Fruit fly (Drosophila melanogaster) whole organism, larva: ENCODE measurements around the gene Exo84.

ENCODE experiments used
- noc ChIP-seq: fragments of 200-800 bp; sonication (Bioruptor generic); optimal IDR thresholded peaks from 3 replicates; lab custom pipeline; 2019; ENCODE audit warnings: missing biosample characterization, mild to moderate bottlenecking, missing genetic modification characterization, moderate library complexity

Exo84 gene

DNA sequence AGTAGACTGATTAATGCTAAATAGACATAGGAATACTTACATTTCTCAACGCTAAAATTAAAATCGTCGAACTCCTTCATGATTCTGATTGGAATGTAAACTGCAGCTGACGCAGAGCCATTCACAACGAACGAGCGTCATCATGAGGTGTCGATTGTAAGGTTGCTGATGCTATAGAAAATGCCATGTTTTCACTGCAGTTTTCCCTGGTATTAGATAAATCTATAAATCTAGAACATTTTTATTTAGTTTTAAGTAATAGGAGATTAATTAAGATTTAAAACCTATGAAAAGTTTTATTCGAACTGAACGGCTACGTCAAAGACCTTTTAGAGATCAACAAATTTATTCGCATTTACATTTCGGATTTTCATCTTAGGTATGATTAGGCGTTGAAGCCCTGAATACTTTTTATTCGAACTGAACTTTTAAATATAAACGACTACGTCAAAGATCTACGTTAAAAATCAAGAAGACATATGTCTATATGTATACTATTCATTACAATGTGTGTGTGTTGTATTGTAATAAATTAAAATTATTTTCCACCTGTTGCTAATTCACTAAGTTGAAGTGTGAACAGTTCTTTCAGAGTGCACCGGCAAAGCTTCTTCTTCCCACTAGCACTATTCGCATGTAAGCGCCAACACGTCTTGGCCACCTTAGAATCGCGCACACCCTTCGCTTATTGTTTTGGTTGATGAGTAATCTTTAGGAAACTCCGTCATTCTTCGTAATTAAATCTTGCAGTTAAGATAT is at the start of gene Exo84, which contains the start of gene Vps2:
Gene Exo84, minus strand, starts transcription at position 108 of the 759 bp plus-strand sequence.
Gene Vps2, plus strand, starts transcription at position 672 of the 759 bp plus-strand sequence.
- no peak for TF ChIP-seq noc (tag; lab: Kevin White, UChicago)

DNA sequence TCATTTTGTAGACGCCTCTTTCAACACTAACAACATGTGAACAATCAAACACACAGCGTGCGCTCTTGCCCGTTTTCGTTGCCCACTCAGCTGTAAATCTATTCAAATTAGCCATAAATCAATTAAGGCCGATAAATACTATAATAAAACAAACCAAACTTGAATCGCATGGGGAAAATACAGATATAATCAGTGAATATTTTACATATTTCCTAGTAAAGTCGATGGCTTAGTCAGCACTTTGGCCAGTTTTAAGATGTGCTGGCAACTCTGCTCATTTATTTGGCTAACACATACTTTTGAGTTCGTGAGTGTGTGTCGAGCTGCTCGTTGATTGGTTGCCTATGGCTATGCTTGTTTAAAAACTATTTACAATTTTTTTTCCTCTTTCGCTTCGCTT is 47.2 kb upstream of the Exo84 start:
- TF ChIP-seq noc (tag; lab: Kevin White, UChicago) = peak; percentile 17

DNA sequence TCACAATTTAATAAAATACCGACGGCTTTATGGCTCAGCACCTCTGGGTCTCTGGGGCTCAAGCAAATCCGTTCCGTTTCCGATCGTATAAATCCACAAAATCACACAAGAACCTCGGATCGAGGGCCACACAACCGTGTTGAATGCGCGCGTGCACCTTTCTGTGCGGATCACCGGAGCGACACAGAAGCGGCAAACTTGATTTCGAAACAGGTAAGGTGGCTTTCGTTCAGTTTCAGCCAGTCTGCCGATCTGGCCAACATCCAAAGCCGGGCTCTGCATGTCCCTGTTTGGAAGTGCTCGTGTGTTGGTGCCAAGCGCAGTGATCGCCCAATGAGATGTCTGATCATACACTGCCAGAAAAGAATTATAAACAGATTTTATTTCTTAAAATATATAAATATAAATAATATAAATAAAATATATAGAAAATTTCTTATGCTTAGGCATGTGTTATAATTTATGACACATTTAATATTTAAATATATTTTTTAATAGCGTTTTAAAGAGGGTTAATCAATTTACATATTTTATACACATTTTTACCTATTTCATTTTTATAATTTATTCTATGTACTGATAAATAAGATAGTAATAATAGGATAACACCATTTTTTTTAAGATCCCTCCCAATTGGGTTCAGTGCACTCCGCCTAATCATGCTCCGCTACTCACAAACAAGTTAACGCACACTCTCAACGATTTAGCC is 46.6 kb upstream of the Exo84 start, which contains the start of gene dysf:
Gene dysf, minus strand, starts transcription at position 210 of the 709 bp plus-strand sequence.
- peak; percentile 53 for TF ChIP-seq noc (tag; lab: Kevin White, UChicago)

DNA sequence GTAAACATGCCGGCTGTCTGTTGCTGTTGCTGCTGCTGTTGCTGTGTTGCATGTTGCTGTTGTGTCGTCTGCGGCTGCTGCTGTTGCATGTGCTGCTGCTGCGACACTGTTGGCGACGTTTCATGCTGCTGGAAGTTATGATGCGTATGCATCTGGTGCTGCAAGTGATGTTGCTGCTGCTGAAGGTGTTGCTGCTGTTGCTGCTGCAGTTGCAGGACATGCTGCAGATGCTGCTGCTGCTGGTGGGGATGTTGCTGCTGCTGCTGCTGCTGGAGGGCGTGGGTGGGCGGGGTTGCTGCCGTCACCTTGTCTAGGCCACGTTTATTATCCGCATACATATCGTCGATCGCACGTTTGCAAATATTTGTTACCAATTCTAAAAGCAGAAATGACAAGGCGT is 44.1 kb upstream of the Exo84 start:
- TF ChIP-seq noc (tag; lab: Kevin White, UChicago) = no peak

DNA sequence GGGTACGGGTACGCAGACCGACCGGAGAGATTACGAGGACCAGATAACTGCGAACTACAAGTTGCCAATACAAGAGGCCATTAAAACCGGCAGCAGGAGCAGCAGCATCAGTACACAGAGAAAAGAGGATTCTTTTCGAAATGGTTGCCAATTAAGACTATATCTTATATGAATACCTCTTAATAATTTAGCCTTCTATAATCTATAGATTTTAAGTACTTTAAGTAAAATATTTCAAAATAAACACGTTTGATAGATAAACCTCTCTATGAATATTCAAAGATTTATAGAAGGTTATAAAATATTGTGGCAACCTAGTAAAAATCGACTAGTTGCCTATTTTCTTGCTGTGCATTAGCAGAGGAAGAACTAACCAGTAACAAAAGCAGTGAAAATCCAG is 43.5 kb upstream of the Exo84 start:
- no peak for TF ChIP-seq noc (tag; lab: Kevin White, UChicago)

DNA sequence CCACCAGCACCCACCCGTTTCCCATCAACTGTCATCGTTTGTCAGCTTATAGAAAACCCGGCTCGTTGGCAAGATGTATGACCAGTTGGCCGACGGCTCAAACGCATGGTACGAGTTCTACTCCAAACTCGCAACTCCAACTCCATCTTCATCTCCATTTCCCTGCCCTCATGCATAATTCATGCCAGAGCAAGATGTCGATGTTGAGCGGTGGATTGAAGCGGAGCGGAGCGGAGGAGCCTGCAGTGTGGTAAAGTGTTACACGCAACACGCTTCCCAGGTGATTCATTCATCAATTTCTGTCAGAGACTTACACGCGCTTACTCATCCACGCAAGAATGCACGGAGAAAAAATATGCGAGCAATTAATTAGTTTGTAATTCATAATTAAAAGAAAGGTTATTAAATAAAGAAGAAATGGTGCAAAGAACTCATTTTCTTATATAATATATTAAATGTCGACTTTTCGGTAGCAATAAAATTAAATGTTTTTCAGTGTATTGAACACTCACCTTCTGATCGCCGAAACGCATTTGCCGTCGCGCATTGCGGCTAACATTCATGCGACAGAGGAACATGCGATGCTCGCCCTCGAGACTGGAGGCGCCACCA is 29.4 kb upstream of the Exo84 start:
- TF ChIP-seq noc (tag; lab: Kevin White, UChicago) = no peak

DNA sequence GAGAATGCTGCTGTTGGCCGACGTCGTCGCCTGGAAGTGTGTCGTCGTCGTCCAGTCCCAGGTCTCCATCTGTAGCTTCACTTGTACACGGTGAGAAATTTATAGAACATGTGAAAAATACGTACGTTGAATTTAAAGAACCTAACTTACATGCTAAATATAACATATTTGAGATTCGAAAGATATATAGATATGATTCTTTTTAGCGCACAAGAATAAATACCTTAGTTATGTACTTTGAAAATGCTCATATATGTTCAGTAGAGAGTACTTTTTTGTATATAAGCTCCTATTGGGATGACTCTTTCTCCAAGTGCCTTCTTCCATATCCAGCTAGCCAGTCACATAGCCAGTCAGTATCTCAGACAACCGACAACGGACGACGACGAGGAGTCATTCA is 23.2 kb upstream of the Exo84 start:
- no peak for TF ChIP-seq noc (tag; lab: Kevin White, UChicago)

DNA sequence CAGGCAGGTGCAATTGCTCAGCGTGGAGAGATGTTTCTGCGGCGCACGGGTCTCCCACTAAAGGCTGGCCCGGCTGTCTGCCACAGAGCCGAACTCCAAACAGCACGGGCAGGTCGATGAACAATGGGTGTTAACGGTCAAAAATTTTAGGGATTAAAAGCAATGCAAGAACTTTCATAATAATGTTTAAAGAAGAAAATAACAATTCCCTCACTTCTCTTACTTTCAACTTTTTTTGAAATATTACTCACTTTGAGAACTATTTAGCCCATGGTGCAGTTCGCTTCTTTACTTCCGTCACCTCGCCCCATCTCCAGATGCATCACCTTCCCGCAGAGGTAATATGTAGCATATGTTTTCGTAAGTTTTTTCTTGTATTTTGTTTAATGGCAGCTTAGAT is 20.4 kb upstream of the Exo84 start:
- no peak for TF ChIP-seq noc (tag; lab: Kevin White, UChicago)

DNA sequence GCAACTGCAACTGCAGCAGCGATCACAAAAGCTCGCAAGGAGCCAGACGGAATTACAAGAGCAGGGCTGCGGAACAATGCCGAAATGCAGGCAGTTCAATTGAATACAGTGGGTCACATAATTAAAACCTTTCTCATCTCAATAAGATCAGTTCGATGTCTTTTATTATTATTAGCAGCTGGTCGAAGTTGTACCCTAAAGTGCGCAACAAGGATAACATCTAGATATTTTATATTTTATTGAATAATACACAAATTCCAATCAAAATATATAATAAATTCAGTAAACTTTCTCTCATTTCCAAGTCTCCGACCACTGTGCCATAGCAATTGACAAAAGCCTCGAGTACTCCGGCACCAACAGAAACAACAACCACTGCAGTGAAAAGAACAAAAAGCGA is 16.1 kb upstream of the Exo84 start:
- TF ChIP-seq noc (tag; lab: Kevin White, UChicago) = no peak

DNA sequence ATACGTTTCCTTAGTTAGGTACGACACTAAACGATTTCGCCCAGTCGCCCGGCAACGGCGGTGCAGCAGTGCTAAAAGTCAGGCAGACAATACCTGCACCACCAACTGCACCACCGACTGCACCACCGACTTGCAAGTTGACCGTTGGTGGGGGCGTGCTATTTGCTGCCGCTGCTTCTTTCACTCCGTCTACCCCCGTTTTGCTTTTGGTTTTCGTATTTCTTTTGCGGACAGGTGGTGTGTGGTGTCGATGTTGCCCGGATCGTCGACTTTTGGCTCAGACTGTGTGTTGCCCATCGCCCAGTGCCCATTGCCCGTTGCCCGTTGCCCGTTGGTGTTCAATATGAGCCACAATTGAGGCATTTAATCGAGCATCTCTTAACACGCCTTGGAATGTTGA is 12.7 kb upstream of the Exo84 start:
- no peak for TF ChIP-seq noc (tag; lab: Kevin White, UChicago)

DNA sequence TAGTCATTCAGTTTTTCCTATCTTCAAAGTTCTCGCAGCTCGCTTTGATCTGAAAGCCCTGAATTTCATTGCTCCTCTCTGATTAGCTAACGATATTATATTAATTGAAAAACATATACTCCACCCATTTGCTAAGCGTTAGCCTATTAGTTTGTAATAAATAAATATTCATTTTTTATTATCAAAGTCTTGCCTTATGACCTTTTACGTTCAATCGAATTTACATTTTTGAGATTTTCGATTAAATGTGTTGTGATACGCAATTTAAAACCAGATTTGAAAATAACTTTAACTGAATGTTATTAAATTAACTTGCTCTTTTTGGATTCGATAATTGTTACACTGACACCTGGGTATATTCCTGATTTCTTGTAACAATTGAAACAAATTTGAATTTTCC is 10.9 kb upstream of the Exo84 start, which contains the start of gene CG14551:
Gene CG14551, minus strand, starts transcription at position 101 of the 400 bp plus-strand sequence.
- no peak for TF ChIP-seq noc (tag; lab: Kevin White, UChicago)

DNA sequence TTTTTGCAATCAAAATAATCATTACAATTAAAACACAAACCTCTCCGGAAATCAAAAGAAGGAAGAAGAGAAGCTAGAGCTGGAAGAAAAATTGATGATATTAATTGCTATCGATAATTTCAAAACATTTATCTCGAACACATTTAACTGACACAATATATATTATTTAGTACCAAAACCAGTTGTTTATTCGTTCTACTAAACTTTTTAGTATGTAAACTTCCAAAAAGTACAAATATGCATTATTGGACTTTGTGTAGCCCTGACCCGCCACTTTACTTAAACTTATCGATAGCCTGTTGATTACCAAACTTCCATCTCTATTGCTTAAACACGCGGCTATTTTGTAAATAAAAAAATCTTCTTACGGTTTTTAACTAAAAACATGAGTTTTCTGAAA is 7.1 kb upstream of the Exo84 start, which contains the start of the genes RpL34a and Trmt61:
Gene RpL34a, minus strand, starts transcription at position 73 of the 400 bp plus-strand sequence.
Gene Trmt61, plus strand, starts transcription at position 302 of the 400 bp plus-strand sequence.
- peak; percentile 76 for TF ChIP-seq noc (tag; lab: Kevin White, UChicago)

DNA sequence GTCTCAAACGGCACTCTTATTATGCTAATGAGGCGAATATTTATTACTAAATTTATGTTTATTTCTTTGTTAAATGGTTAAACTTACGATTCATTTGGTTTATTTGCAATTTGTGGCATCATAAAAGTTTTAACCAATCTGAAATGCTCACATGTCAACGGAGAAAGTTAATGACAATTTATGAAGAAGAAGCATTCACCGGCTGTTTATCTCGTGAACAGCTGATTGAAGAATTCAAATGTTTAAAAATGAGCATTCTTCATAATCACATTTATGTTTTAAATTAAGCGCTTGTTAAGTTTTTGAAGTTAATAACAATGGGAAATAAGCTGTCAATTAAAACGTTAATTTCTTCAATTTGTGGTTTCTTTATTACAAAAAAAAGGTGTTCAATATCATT is 6.0 kb upstream of the Exo84 start, which contains the start of the genes PIG-P and Tcs6:
Gene PIG-P, minus strand, starts transcription at position 158 of the 400 bp plus-strand sequence.
Gene Tcs6, minus strand, starts transcription at position 158 of the 400 bp plus-strand sequence.
- no peak for TF ChIP-seq noc (tag; lab: Kevin White, UChicago)

DNA sequence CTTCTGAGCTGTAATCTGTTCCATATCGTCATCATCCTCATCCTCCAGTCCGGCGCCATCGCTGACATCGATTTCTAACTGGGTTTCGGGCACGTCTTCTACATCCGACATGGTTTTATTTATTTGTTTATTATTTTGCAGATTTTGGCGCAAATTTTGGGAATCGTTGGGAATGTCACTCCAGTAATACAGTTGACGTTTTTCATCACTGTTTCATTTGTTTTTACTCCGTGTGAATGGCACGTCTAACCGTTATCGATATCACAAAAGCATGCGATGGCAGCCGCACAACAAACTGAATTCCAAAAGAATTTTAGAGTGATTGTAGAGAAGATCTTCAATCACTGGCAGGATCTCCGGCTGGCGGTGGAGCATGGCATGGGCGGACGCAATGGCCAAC is 4.3 kb upstream of the Exo84 start, which contains the start of the genes Sld5 and CG14543:
Gene Sld5, minus strand, starts transcription at position 167 of the 400 bp plus-strand sequence.
Gene CG14543, plus strand, starts transcription at position 250 of the 400 bp plus-strand sequence.
- no peak for TF ChIP-seq noc (tag; lab: Kevin White, UChicago)

DNA sequence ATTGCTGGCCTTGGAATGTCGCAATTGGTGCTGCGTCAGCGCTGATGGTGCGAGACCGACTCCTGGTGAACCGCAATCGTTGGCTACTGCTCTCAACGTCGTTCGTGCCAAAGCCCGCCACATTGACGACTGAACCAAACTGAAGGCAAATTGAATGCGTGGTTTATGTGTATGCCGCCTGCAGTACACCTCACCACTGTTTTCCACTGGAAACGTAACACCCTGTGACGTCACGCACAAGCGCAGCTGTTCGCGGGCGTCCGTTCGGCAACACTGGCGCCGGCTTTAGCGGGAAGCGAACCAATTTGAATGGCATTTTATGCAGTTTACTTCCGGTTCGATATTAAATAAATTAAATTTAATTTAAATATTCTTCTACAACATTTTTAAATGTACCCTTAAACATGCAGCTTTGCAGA is 3.2 kb upstream of the Exo84 start, which contains the start of gene Cmpk:
Gene Cmpk, minus strand, starts transcription at position 225 of the 419 bp plus-strand sequence.
- peak; percentile 79 for TF ChIP-seq noc (tag; lab: Kevin White, UChicago)
